Fruit fly (Drosophila melanogaster) whole organism, prepupa: Measurements from ENCODE around the gene FucTA.

Experiments used
- CG6163 ChIP-seq: fragments of 200-800 bp; sonication (Bioruptor generic); IDR thresholded peaks from 3 replicates; pipeline ENCODE4 v1.3.6; 2022; ENCODE audit warnings: missing biosample characterization, missing genetic modification characterization
- CG6276 ChIP-seq: fragments of 200-800 bp; sonication (Bioruptor generic); optimal IDR thresholded peaks from 2 replicates; lab custom pipeline; 2017; ENCODE audit warnings: missing biosample characterization, mild to moderate bottlenecking, missing genetic modification characterization
- CG6854 ChIP-seq: fragments of 200-800 bp; sonication (Bioruptor generic); optimal IDR thresholded peaks from 2 replicates; lab custom pipeline; 2017; ENCODE audit warnings: missing biosample characterization, mild to moderate bottlenecking, missing genetic modification characterization
- CG8119 ChIP-seq: fragments of 200-800 bp; sonication (Bioruptor generic); IDR thresholded peaks from 3 replicates; pipeline ENCODE4 v1.3.6; 2022; ENCODE audit warnings: missing biosample characterization, missing genetic modification characterization
- Lpt ChIP-seq: fragments of 200-800 bp; sonication (Bioruptor generic); optimal IDR thresholded peaks from 3 replicates; lab custom pipeline; 2016; ENCODE audit warnings: missing biosample characterization, missing genetic modification characterization
- OdsH ChIP-seq: fragments of 200-800 bp; sonication (Bioruptor generic); optimal IDR thresholded peaks from 3 replicates; lab custom pipeline; 2016; ENCODE audit warnings: missing biosample characterization, missing genetic modification characterization
- cyc ChIP-seq: fragments of 200-800 bp; sonication (Bioruptor generic); optimal IDR thresholded peaks from 3 replicates; lab custom pipeline; 2016; ENCODE audit warnings: missing biosample characterization, missing genetic modification characterization
- esn ChIP-seq: fragments of 200-800 bp; sonication (Bioruptor generic); optimal IDR thresholded peaks from 2 replicates; lab custom pipeline; 2016; ENCODE audit warnings: missing biosample characterization, mild to moderate bottlenecking, missing genetic modification characterization, moderate library complexity

- TF ChIP-seq CG6163 (GFP tag; lab: Robert Waterston, UW) (no peak), CG6854 (GFP tag; lab: Kevin White, UChicago) (no peak), cyc (GFP tag; lab: Kevin White, UChicago) (no peak), CG6276 (GFP tag; lab: Kevin White, UChicago) (no peak), CG8119 (GFP tag; lab: Robert Waterston, UW) (no peak), Lpt (no peak), OdsH (GFP tag; lab: Kevin White, UChicago) (no peak), esn (no peak)
Observed at dm6 chr3L:15143108-15143507, 3.8 kb upstream of the FucTA start.
